ENCODE assay signal across 1 fruit fly cellular context in genomic region chr3R:19584818-19585217, dm6.
A peak's percentile ranks its signal among the peaks of the same experiment; 100 is the strongest.
TF ChIP-seq lines count a peak whose summit lies in the region.

No protein-coding gene starts in this region.

TF ChIP-seq in whole organism, embryonic, 481 proteins besides CTCF, POLR2A, EP300 and RAD21 (continued from another document and continues in another):
- peak in 1 of 2 experiments; percentile 85 for TF ChIP-seq Hr78 (GFP tag; optimal IDR thresholded peaks at IDR 0.05; lab: Kevin White, UChicago)
- no peak for TF ChIP-seq lov (optimal IDR thresholded peaks at IDR 0.05; lab: Kevin White, UChicago)
- TF ChIP-seq lov (GFP tag; IDR thresholded peaks at IDR 0.05; lab: Robert Waterston, UW) = peak; percentile 77; the same call in 2 of the 3 replicates
- peak; percentile 89 for TF ChIP-seq nerfin-1 (tag; optimal IDR thresholded peaks at IDR 0.05; lab: Kevin White, UChicago)
- TF ChIP-seq CG11504 (tag; optimal IDR thresholded peaks at IDR 0.05; lab: Kevin White, UChicago) = peak; percentile 72
- peak; percentile 68 for TF ChIP-seq CG10462 (GFP tag; optimal IDR thresholded peaks at IDR 0.05; lab: Kevin White, UChicago)
- TF ChIP-seq CG11696 (GFP tag; IDR thresholded peaks at IDR 0.05; lab: Robert Waterston, UW) = peak; percentile 37; the same call in 1 of the 2 replicates
- peak; percentile 55 for TF ChIP-seq E2f2 (GFP tag; IDR thresholded peaks at IDR 0.05; lab: Robert Waterston, UW)
- peak; percentile 90 for TF ChIP-seq BtbVII (GFP tag; optimal IDR thresholded peaks at IDR 0.05; lab: Kevin White, UChicago)
- TF ChIP-seq tx (GFP tag; optimal IDR thresholded peaks at IDR 0.05; lab: Kevin White, UChicago) = peak; percentile 50
- no peak for TF ChIP-seq wdn (GFP tag; IDR thresholded peaks at IDR 0.05; lab: Robert Waterston, UW)
- peak; percentile 31 for TF ChIP-seq mam (GFP tag; optimal IDR thresholded peaks at IDR 0.05; lab: Kevin White, UChicago)
- peak; percentile 52; the same call in 1 of the 2 replicates for TF ChIP-seq E2f1 (GFP tag; IDR thresholded peaks at IDR 0.05; lab: Robert Waterston, UW)
- no peak for TF ChIP-seq Dek (tag; optimal IDR thresholded peaks at IDR 0.05; lab: Kevin White, UChicago)
- TF ChIP-seq Ada2b (GFP tag; IDR thresholded peaks at IDR 0.05; lab: Robert Waterston, UW) = peak; percentile 27; the same call in 1 of the 2 replicates
- peak; percentile 26 for TF ChIP-seq D19B (GFP tag; optimal IDR thresholded peaks at IDR 0.05; lab: Kevin White, UChicago)
- peak; percentile 82 for TF ChIP-seq ara (GFP tag; IDR thresholded peaks at IDR 0.05; lab: Robert Waterston, UW)
- TF ChIP-seq CG3847 (GFP tag; IDR thresholded peaks at IDR 0.05; lab: Robert Waterston, UW) = 0 out of 2 replicates have a peak, but pooled peaks have one; percentile 16
- TF ChIP-seq CG31224 (GFP tag; IDR thresholded peaks at IDR 0.05; lab: Robert Waterston, UW) = no peak
- no peak for TF ChIP-seq CG42726 (GFP tag; IDR thresholded peaks at IDR 0.05; lab: Robert Waterston, UW; ENCODE audit: partially characterized antibody)
- peak; percentile 83 for TF ChIP-seq CG13424 (tag; optimal IDR thresholded peaks at IDR 0.05; lab: Kevin White, UChicago)
- no peak for TF ChIP-seq Opbp (GFP tag; IDR thresholded peaks at IDR 0.05; lab: Robert Waterston, UW; ENCODE audit: partially characterized antibody)
- TF ChIP-seq CG11085 (GFP tag; IDR thresholded peaks at IDR 0.05; lab: Robert Waterston, UW) = no peak
- peak; percentile 94 for TF ChIP-seq Med (GFP tag; lab: Kevin White, UChicago)
- peak; percentile 92 for TF ChIP-seq Vsx1 (GFP tag; optimal IDR thresholded peaks at IDR 0.05; lab: Kevin White, UChicago)
- peak; percentile 92 for TF ChIP-seq CG1603 (tag; optimal IDR thresholded peaks at IDR 0.05; lab: Kevin White, UChicago)
- peak; percentile 64; the same call in 1 of the 3 replicates for TF ChIP-seq H15 (GFP tag; IDR thresholded peaks at IDR 0.05; lab: Robert Waterston, UW)
- TF ChIP-seq CG17328 (GFP tag; IDR thresholded peaks at IDR 0.05; lab: Robert Waterston, UW) = peak; percentile 74
- peak; percentile 55 for TF ChIP-seq chn (GFP tag; optimal IDR thresholded peaks at IDR 0.05; lab: Kevin White, UChicago)
- TF ChIP-seq CG9727 (GFP tag; optimal IDR thresholded peaks at IDR 0.05; lab: Kevin White, UChicago) = peak; percentile 94
- TF ChIP-seq cwo (GFP tag; optimal IDR thresholded peaks at IDR 0.05; lab: Kevin White, UChicago) = peak; percentile 55
- TF ChIP-seq Blimp-1 (GFP tag; optimal IDR thresholded peaks at IDR 0.05; lab: Kevin White, UChicago) = peak; percentile 86
- TF ChIP-seq CG33213 (GFP tag; optimal IDR thresholded peaks at IDR 0.05; lab: Kevin White, UChicago) = peak; percentile 86
- TF ChIP-seq Adf1 (GFP tag; IDR thresholded peaks at IDR 0.05; lab: Robert Waterston, UW) = no peak
- TF ChIP-seq stwl (tag; optimal IDR thresholded peaks at IDR 0.05; lab: Kevin White, UChicago) = peak; percentile 52
- TF ChIP-seq cas (GFP tag; IDR thresholded peaks at IDR 0.05; lab: Robert Waterston, UW) = no peak
- peak; percentile 97 for TF ChIP-seq ac (GFP tag; optimal IDR thresholded peaks at IDR 0.05; lab: Kevin White, UChicago)
- peak; percentile 24 for TF ChIP-seq fu2 (GFP tag; optimal IDR thresholded peaks at IDR 0.05; lab: Kevin White, UChicago)
- peak; percentile 59; the same call in 2 of the 3 replicates for TF ChIP-seq dysf (GFP tag; IDR thresholded peaks at IDR 0.05; lab: Robert Waterston, UW)
- peak; percentile 70 for TF ChIP-seq CG10959 (GFP tag; IDR thresholded peaks at IDR 0.05; lab: Robert Waterston, UW)
- TF ChIP-seq CG14050 (GFP tag; IDR thresholded peaks at IDR 0.05; lab: Robert Waterston, UW) = peak; percentile 53; the same call in 1 of the 3 replicates
- peak; percentile 53 for TF ChIP-seq nmo (GFP tag; optimal IDR thresholded peaks at IDR 0.05; lab: Kevin White, UChicago)
- TF ChIP-seq sc (optimal IDR thresholded peaks at IDR 0.05; lab: Kevin White, UChicago) = no peak
- TF ChIP-seq sc (GFP tag; optimal IDR thresholded peaks at IDR 0.05; lab: Kevin White, UChicago) = peak; percentile 92
- TF ChIP-seq gro (GFP tag; optimal IDR thresholded peaks at IDR 0.05; lab: Kevin White, UChicago) = no peak
- TF ChIP-seq fd102C (GFP tag; optimal IDR thresholded peaks at IDR 0.05; lab: Kevin White, UChicago) = peak; percentile 93
- peak; percentile 68 for TF ChIP-seq slp2 (GFP tag; optimal IDR thresholded peaks at IDR 0.05; lab: Kevin White, UChicago)
- peak; percentile 43; the same call in 1 of the 3 replicates for TF ChIP-seq CG11093 (GFP tag; IDR thresholded peaks at IDR 0.05; lab: Robert Waterston, UW)
- peak; percentile 49 for TF ChIP-seq CG7786 (GFP tag; optimal IDR thresholded peaks at IDR 0.05; lab: Kevin White, UChicago)
- no peak for TF ChIP-seq Dp (GFP tag; optimal IDR thresholded peaks at IDR 0.05; lab: Kevin White, UChicago)
- TF ChIP-seq croc (GFP tag; conservative IDR thresholded peaks at IDR 0.05; lab: Robert Waterston, UW) = peak; percentile 44; the same call in 2 of the 3 replicates
- no peak for TF ChIP-seq al (GFP tag; IDR thresholded peaks at IDR 0.05; lab: Robert Waterston, UW)
- TF ChIP-seq CG1647 (GFP tag; optimal IDR thresholded peaks at IDR 0.05; lab: Kevin White, UChicago) = peak; percentile 72
- peak; percentile 81 for TF ChIP-seq CG10654 (GFP tag; optimal IDR thresholded peaks at IDR 0.05; lab: Kevin White, UChicago)
- no peak for TF ChIP-seq CG32772 (GFP tag; IDR thresholded peaks at IDR 0.05; lab: Robert Waterston, UW)
- peak; percentile 85 for TF ChIP-seq CG2678 (tag; optimal IDR thresholded peaks at IDR 0.05; lab: Kevin White, UChicago)
- peak; percentile 50 for TF ChIP-seq Hr3 (GFP tag; optimal IDR thresholded peaks at IDR 0.05; lab: Kevin White, UChicago)
- TF ChIP-seq tna (GFP tag; IDR thresholded peaks at IDR 0.05; lab: Robert Waterston, UW; ENCODE audit: partially characterized antibody) = no peak
- peak; percentile 18 for TF ChIP-seq Neu2 (GFP tag; optimal IDR thresholded peaks at IDR 0.05; lab: Kevin White, UChicago; ENCODE audit: borderline replicate concordance)
- TF ChIP-seq row (GFP tag; IDR thresholded peaks at IDR 0.05; lab: Robert Waterston, UW) = no peak
- peak; percentile 40; the same call in 2 of the 3 replicates for TF ChIP-seq tgo (GFP tag; IDR thresholded peaks at IDR 0.05; lab: Robert Waterston, UW)
- no peak for TF ChIP-seq Scr (GFP tag; IDR thresholded peaks at IDR 0.05; lab: Robert Waterston, UW; ENCODE audit: partially characterized antibody)
- peak; percentile 32 for TF ChIP-seq kay (GFP tag; optimal IDR thresholded peaks at IDR 0.05; lab: Kevin White, UChicago)
- TF ChIP-seq Hmx (GFP tag; optimal IDR thresholded peaks at IDR 0.05; lab: Kevin White, UChicago) = no peak
- TF ChIP-seq CG32532 (GFP tag; IDR thresholded peaks at IDR 0.05; lab: Robert Waterston, UW) = no peak
- TF ChIP-seq CG10209 (GFP tag; optimal IDR thresholded peaks at IDR 0.05; lab: Kevin White, UChicago) = peak; percentile 92
- TF ChIP-seq CG11456 (GFP tag; IDR thresholded peaks at IDR 0.05; lab: Robert Waterston, UW) = peak; percentile 65; the same call in 2 of the 3 replicates
- peak; percentile 74 for TF ChIP-seq oc (tag; optimal IDR thresholded peaks at IDR 0.05; lab: Kevin White, UChicago)
- peak; percentile 94 for TF ChIP-seq nau (GFP tag; optimal IDR thresholded peaks at IDR 0.05; lab: Kevin White, UChicago)
- TF ChIP-seq CG6254 (GFP tag; optimal IDR thresholded peaks at IDR 0.05; lab: Kevin White, UChicago) = peak; percentile 90
- TF ChIP-seq CG3838 (GFP tag; optimal IDR thresholded peaks at IDR 0.05; lab: Kevin White, UChicago) = peak; percentile 78
- TF ChIP-seq bbx (GFP tag; IDR thresholded peaks at IDR 0.05; lab: Robert Waterston, UW; ENCODE audit: partially characterized antibody) = no peak
- TF ChIP-seq Awh (GFP tag; IDR thresholded peaks at IDR 0.05; lab: Robert Waterston, UW) = no peak; the same call in none of the 2 replicates
- TF ChIP-seq zfh2 (GFP tag; optimal IDR thresholded peaks at IDR 0.05; lab: Kevin White, UChicago) = no peak
- TF ChIP-seq CG9437 (GFP tag; optimal IDR thresholded peaks at IDR 0.05; lab: Kevin White, UChicago) = peak; percentile 45
- TF ChIP-seq Mad (GFP tag; optimal IDR thresholded peaks at IDR 0.05; lab: Kevin White, UChicago) = peak; percentile 69
- no peak for TF ChIP-seq CG15269 (tag; optimal IDR thresholded peaks at IDR 0.05; lab: Kevin White, UChicago)
- peak; percentile 80; the same call in 1 of the 3 replicates for TF ChIP-seq so (GFP tag; IDR thresholded peaks at IDR 0.05; lab: Robert Waterston, UW)
- peak; percentile 98 for TF ChIP-seq HLHmδ (GFP tag; optimal IDR thresholded peaks at IDR 0.05; lab: Kevin White, UChicago)
- TF ChIP-seq jumu (GFP tag; optimal IDR thresholded peaks at IDR 0.05; lab: Kevin White, UChicago) = peak; percentile 60
- peak; percentile 77 for TF ChIP-seq Hmr (GFP tag; optimal IDR thresholded peaks at IDR 0.05; lab: Kevin White, UChicago)
- peak; percentile 50 for TF ChIP-seq CG34376 (GFP tag; optimal IDR thresholded peaks at IDR 0.05; lab: Kevin White, UChicago)
- TF ChIP-seq p53 (GFP tag; optimal IDR thresholded peaks at IDR 0.05; lab: Kevin White, UChicago) = peak; percentile 90
- TF ChIP-seq Dll (GFP tag; IDR thresholded peaks at IDR 0.05; lab: Robert Waterston, UW; ENCODE audit: partially characterized antibody) = no peak
- TF ChIP-seq nerfin-2 (GFP tag; IDR thresholded peaks at IDR 0.05; lab: Robert Waterston, UW; ENCODE audit: partially characterized antibody) = no peak
- TF ChIP-seq dati (GFP tag; IDR thresholded peaks at IDR 0.05; lab: Robert Waterston, UW) = 0 out of 2 replicates have a peak, but pooled peaks have one; percentile 38
- TF ChIP-seq CG33557 (GFP tag; optimal IDR thresholded peaks at IDR 0.05; lab: Kevin White, UChicago) = peak; percentile 95
- peak; percentile 72 for TF ChIP-seq CG13775 (GFP tag; optimal IDR thresholded peaks at IDR 0.05; lab: Kevin White, UChicago)
- TF ChIP-seq pb (GFP tag; optimal IDR thresholded peaks at IDR 0.05; lab: Kevin White, UChicago) = peak; percentile 84
- peak; percentile 82 for TF ChIP-seq gem (tag; optimal IDR thresholded peaks at IDR 0.05; lab: Kevin White, UChicago)
- TF ChIP-seq Atf3 (GFP tag; optimal IDR thresholded peaks at IDR 0.05; lab: Kevin White, UChicago) = peak; percentile 80
- peak; percentile 82 for TF ChIP-seq CG1792 (GFP tag; optimal IDR thresholded peaks at IDR 0.05; lab: Kevin White, UChicago)
- peak; percentile 93 for TF ChIP-seq Lhr (GFP tag; optimal IDR thresholded peaks at IDR 0.05; lab: Kevin White, UChicago)
- TF ChIP-seq Ptx1 (GFP tag; IDR thresholded peaks at IDR 0.05; lab: Robert Waterston, UW) = no peak; the same call in 1 of the 2 replicates
- peak; percentile 47 for TF ChIP-seq pho (GFP tag; optimal IDR thresholded peaks at IDR 0.05; lab: Kevin White, UChicago)
- TF ChIP-seq CG6854 (GFP tag; optimal IDR thresholded peaks at IDR 0.05; lab: Kevin White, UChicago) = peak; percentile 84
- peak; percentile 29; the same call in 1 of the 2 replicates for TF ChIP-seq CG11247 (GFP tag; IDR thresholded peaks at IDR 0.05; lab: Robert Waterston, UW)
- TF ChIP-seq Tbp (GFP tag; optimal IDR thresholded peaks at IDR 0.05; lab: Kevin White, UChicago) = no peak
- peak; percentile 61 for TF ChIP-seq CG3163 (GFP tag; optimal IDR thresholded peaks at IDR 0.05; lab: Kevin White, UChicago)
- TF ChIP-seq HLH4C (GFP tag; IDR thresholded peaks at IDR 0.05; lab: Robert Waterston, UW; ENCODE audit: partially characterized antibody) = no peak
- no peak for TF ChIP-seq CG6272 (GFP tag; IDR thresholded peaks at IDR 0.05; lab: Robert Waterston, UW)
- no peak for TF ChIP-seq Poxn (GFP tag; IDR thresholded peaks at IDR 0.05; lab: Robert Waterston, UW)
- TF ChIP-seq CG16813 (GFP tag; IDR thresholded peaks at IDR 0.05; lab: Robert Waterston, UW; ENCODE audit: partially characterized antibody) = no peak
- no peak for TF ChIP-seq Drgx (GFP tag; IDR thresholded peaks at IDR 0.05; lab: Robert Waterston, UW)
- peak; percentile 72 for TF ChIP-seq CG4854 (GFP tag; optimal IDR thresholded peaks at IDR 0.05; lab: Kevin White, UChicago)
- TF ChIP-seq danr (GFP tag; IDR thresholded peaks at IDR 0.05; lab: Robert Waterston, UW) = peak; percentile 33; the same call in 1 of the 2 replicates
- TF ChIP-seq scrt (GFP tag; optimal IDR thresholded peaks at IDR 0.05; lab: Kevin White, UChicago) = peak; percentile 71
- no peak for TF ChIP-seq CG7372 (GFP tag; IDR thresholded peaks at IDR 0.05; lab: Robert Waterston, UW)
- peak; percentile 71 for TF ChIP-seq NfI (GFP tag; optimal IDR thresholded peaks at IDR 0.05; lab: Kevin White, UChicago)
- TF ChIP-seq CG17359 (tag; optimal IDR thresholded peaks at IDR 0.05; lab: Kevin White, UChicago) = peak; percentile 84
- TF ChIP-seq NFAT (GFP tag; IDR thresholded peaks at IDR 0.05; lab: Robert Waterston, UW) = no peak
- TF ChIP-seq Fer3 (tag; optimal IDR thresholded peaks at IDR 0.05; lab: Kevin White, UChicago) = peak; percentile 73
- peak; percentile 57; the same call in 2 of the 3 replicates for TF ChIP-seq sr (GFP tag; IDR thresholded peaks at IDR 0.05; lab: Robert Waterston, UW)
- 0 out of 3 replicates have a peak, but pooled peaks have one; percentile 39 for TF ChIP-seq CG34422 (GFP tag; IDR thresholded peaks at IDR 0.05; lab: Robert Waterston, UW)
- TF ChIP-seq ci (GFP tag; IDR thresholded peaks at IDR 0.05; lab: Robert Waterston, UW) = peak; percentile 91
- peak; percentile 39; the same call in 1 of the 2 replicates for TF ChIP-seq ssp (GFP tag; IDR thresholded peaks at IDR 0.05; lab: Robert Waterston, UW)
- TF ChIP-seq pzg (GFP tag; optimal IDR thresholded peaks at IDR 0.05; lab: Kevin White, UChicago) = no peak
- TF ChIP-seq Hsf (GFP tag; optimal IDR thresholded peaks at IDR 0.05; lab: Kevin White, UChicago) = peak; percentile 47
- TF ChIP-seq CG3995 (GFP tag; optimal IDR thresholded peaks at IDR 0.05; lab: Kevin White, UChicago) = no peak
- TF ChIP-seq bsh (GFP tag; optimal IDR thresholded peaks at IDR 0.05; lab: Kevin White, UChicago) = peak in 1 of 2 experiments; percentile 89
- TF ChIP-seq CG31365 (tag; optimal IDR thresholded peaks at IDR 0.05; lab: Kevin White, UChicago) = peak; percentile 78
- TF ChIP-seq ap (GFP tag; IDR thresholded peaks at IDR 0.05; lab: Robert Waterston, UW) = peak; percentile 65
- no peak for TF ChIP-seq CG6175 (GFP tag; IDR thresholded peaks at IDR 0.05; lab: Robert Waterston, UW)
- peak; percentile 84 for TF ChIP-seq CG7556 (GFP tag; optimal IDR thresholded peaks at IDR 0.05; lab: Kevin White, UChicago)
- peak; percentile 47 for TF ChIP-seq Bteb2 (GFP tag; optimal IDR thresholded peaks at IDR 0.05; lab: Kevin White, UChicago)
- peak; percentile 70 for TF ChIP-seq zen (tag; optimal IDR thresholded peaks at IDR 0.05; lab: Kevin White, UChicago)
- TF ChIP-seq CG10979 (tag; optimal IDR thresholded peaks at IDR 0.05; lab: Kevin White, UChicago) = peak; percentile 77
- TF ChIP-seq CG13894 (tag; optimal IDR thresholded peaks at IDR 0.05; lab: Kevin White, UChicago) = no peak
